Fruit fly (Drosophila melanogaster) whole organism, pupa: ENCODE measurements around the gene Galphai.

Experiments
- CG10348 ChIP-seq: fragments of 200-800 bp; sonication (Bioruptor generic); IDR thresholded peaks from 2 replicates; pipeline ENCODE4 v1.3.6; 2022; ENCODE audit warnings: missing biosample characterization, missing genetic modification characterization
- CG15710 ChIP-seq: fragments of 200-800 bp; sonication (Bioruptor generic); optimal IDR thresholded peaks from 2 replicates; lab custom pipeline; 2018; ENCODE audit warnings: missing biosample characterization, mild to moderate bottlenecking, missing genetic modification characterization, moderate library complexity
- CG8159 ChIP-seq: fragments of 200-800 bp; sonication (Bioruptor generic); optimal IDR thresholded peaks from 3 replicates; lab custom pipeline; 2018; ENCODE audit warnings: missing biosample characterization, mild to moderate bottlenecking, missing genetic modification characterization, moderate library complexity
- CG9948 ChIP-seq: fragments of 200-800 bp; sonication (Bioruptor generic); optimal IDR thresholded peaks from 2 replicates; lab custom pipeline; 2018; ENCODE audit warnings: missing biosample characterization, mild to moderate bottlenecking, missing genetic modification characterization, moderate library complexity
- D1 ChIP-seq: fragments of 200-800 bp; sonication (Bioruptor generic); optimal IDR thresholded peaks from 2 replicates; lab custom pipeline; 2018; ENCODE audit warnings: missing biosample characterization, mild to moderate bottlenecking, missing genetic modification characterization, moderate library complexity
- EcR ChIP-seq: fragments of 200-800 bp; sonication (Bioruptor generic); optimal IDR thresholded peaks from 3 replicates; lab custom pipeline; 2019; ENCODE audit warnings: missing biosample characterization, missing genetic modification characterization, mild to moderate bottlenecking, moderate library complexity, missing genetic modification reagents
- Pif1A ChIP-seq: fragments of 200-800 bp; sonication (Bioruptor generic); optimal IDR thresholded peaks from 3 replicates; lab custom pipeline; 2016; ENCODE audit warnings: missing biosample characterization, missing genetic modification characterization

dm6 chr3L:7003132-7003531, 23.3 kb upstream of the Galphai start:
- TF ChIP-seq CG8159, result no peak
- no peak for TF ChIP-seq Pif1A (GFP tag; lab: Kevin White, UChicago)
- no peak for TF ChIP-seq CG15710 (tag; lab: Kevin White, UChicago)
- TF ChIP-seq CG10348 (GFP tag; lab: Robert Waterston, UW), result no peak
- TF ChIP-seq D1 (tag; lab: Kevin White, UChicago), result no peak
- no peak for TF ChIP-seq CG9948 (tag; lab: Kevin White, UChicago)
- TF ChIP-seq EcR (GFP tag; lab: Kevin White, UChicago), result no peak
